Fruit fly (Drosophila melanogaster) whole organism, embryonic: ENCODE data around the gene CG4278.

Experiments used
- CG10959 ChIP-seq: fragments of 200-800 bp; sonication (Bioruptor generic); IDR thresholded peaks from 2 replicates; pipeline ENCODE4 v1.3.6; 2022; ENCODE audit warnings: missing biosample characterization, missing genetic modification characterization
- CG12155 ChIP-seq: fragments of 200-800 bp; sonication (Bioruptor generic); optimal IDR thresholded peaks from 3 replicates; lab custom pipeline; 2016; ENCODE audit warnings: missing biosample characterization, missing genetic modification characterization
- CG12942 ChIP-seq: fragments of 200-800 bp; sonication (Bioruptor generic); optimal IDR thresholded peaks from 3 replicates; lab custom pipeline; 2016; ENCODE audit warnings: missing biosample characterization, missing genetic modification characterization
- CG13123 ChIP-seq: fragments of 200-800 bp; sonication (Bioruptor generic); optimal IDR thresholded peaks from 2 replicates; lab custom pipeline; 2016; ENCODE audit warnings: missing biosample characterization, missing genetic modification characterization
- CG13296 ChIP-seq: fragments of 200-800 bp; sonication (Bioruptor generic); optimal IDR thresholded peaks from 3 replicates; lab custom pipeline; 2018; ENCODE audit warnings: missing biosample characterization, mild to moderate bottlenecking, missing genetic modification characterization
- CG14050 ChIP-seq: fragments of 200-800 bp; sonication (Bioruptor generic); IDR thresholded peaks from 3 replicates; pipeline ENCODE4 v1.3.6; 2022; ENCODE audit warnings: missing biosample characterization, missing genetic modification characterization
- CG14667 ChIP-seq: fragments of 200-800 bp; sonication (Bioruptor generic); IDR thresholded peaks from 2 replicates; pipeline ENCODE4 v1.3.6; 2022; ENCODE audit warnings: missing biosample characterization, missing genetic modification characterization
- CG14860 ChIP-seq: fragments of 200-800 bp; sonication (Bioruptor generic); IDR thresholded peaks from 3 replicates; pipeline ENCODE4 v1.3.6; 2022; ENCODE audit warnings: missing biosample characterization, missing genetic modification characterization; ENCODE audit not compliant: partially characterized antibody
- CG1603 ChIP-seq: fragments of 200-800 bp; sonication (Bioruptor generic); optimal IDR thresholded peaks from 2 replicates; lab custom pipeline; 2019; ENCODE audit warnings: missing biosample characterization, mild to moderate bottlenecking, missing genetic modification characterization, moderate library complexity
- CG17186 ChIP-seq: fragments of 200-800 bp; sonication (Bioruptor generic); optimal IDR thresholded peaks from 3 replicates; lab custom pipeline; 2017; ENCODE audit warnings: missing biosample characterization, missing genetic modification reagents, missing genetic modification characterization
- CG17359 ChIP-seq: fragments of 200-800 bp; sonication (Bioruptor generic); optimal IDR thresholded peaks from 3 replicates; lab custom pipeline; 2018; ENCODE audit warnings: missing biosample characterization, mild to moderate bottlenecking, missing genetic modification characterization, moderate library complexity
- CG31441 ChIP-seq: fragments of 200-800 bp; sonication (Bioruptor generic); IDR thresholded peaks from 2 replicates; pipeline ENCODE4 v1.3.6; 2022; ENCODE audit warnings: missing biosample characterization, missing genetic modification characterization
- CG3163 ChIP-seq: fragments of 200-800 bp; sonication (Bioruptor generic); optimal IDR thresholded peaks from 3 replicates; lab custom pipeline; 2016; ENCODE audit warnings: missing biosample characterization, missing genetic modification characterization
- CG4730 ChIP-seq: fragments of 200-800 bp; sonication (Bioruptor generic); IDR thresholded peaks from 2 replicates; pipeline ENCODE4 v1.3.6; 2022; ENCODE audit warnings: missing biosample characterization, missing genetic modification characterization
- CG6272 ChIP-seq: fragments of 200-800 bp; sonication (Bioruptor generic); IDR thresholded peaks from 2 replicates; pipeline ENCODE4 v1.3.6; 2022; ENCODE audit warnings: missing biosample characterization, missing genetic modification characterization
- CG7271 ChIP-seq: fragments of 200-800 bp; sonication (Bioruptor generic); optimal IDR thresholded peaks from 2 replicates; lab custom pipeline; 2018; ENCODE audit warnings: missing biosample characterization, mild to moderate bottlenecking, missing genetic modification characterization, moderate library complexity
- CG7786 ChIP-seq: fragments of 200-800 bp; sonication (Bioruptor generic); optimal IDR thresholded peaks from 2 replicates; lab custom pipeline; 2016; ENCODE audit warnings: missing biosample characterization, missing genetic modification characterization
- CG7839 ChIP-seq: fragments of 200-800 bp; sonication (Bioruptor generic); optimal IDR thresholded peaks from 3 replicates; lab custom pipeline; 2018; ENCODE audit warnings: missing biosample characterization, mild to moderate bottlenecking, missing genetic modification characterization, moderate library complexity
- CG7987 ChIP-seq: fragments of 200-800 bp; sonication (Bioruptor generic); optimal IDR thresholded peaks from 2 replicates; lab custom pipeline; 2018; ENCODE audit warnings: missing biosample characterization, mild to moderate bottlenecking, missing genetic modification characterization, moderate library complexity
- CG8281 ChIP-seq: fragments of 200-800 bp; sonication (Bioruptor generic); optimal IDR thresholded peaks from 2 replicates; lab custom pipeline; 2018; ENCODE audit warnings: missing biosample characterization, mild to moderate bottlenecking, missing genetic modification characterization, moderate library complexity
- HLH3B ChIP-seq: fragments of 200-800 bp; sonication (Bioruptor generic); IDR thresholded peaks from 2 replicates; pipeline ENCODE4 v1.3.6; 2022; ENCODE audit warnings: missing biosample characterization, missing genetic modification characterization
- Hr51 ChIP-seq, 2 experiments: fragments of 200-800 bp; sonication (Bioruptor generic); optimal IDR thresholded peaks; 2 replicates in 1 of 2; 3 replicates in 1 of 2; lab custom pipeline; 2016 to 2018; ENCODE audit warnings: missing biosample characterization in 2 of 2, missing genetic modification characterization in 2 of 2, mild to moderate bottlenecking in 1 of 2, moderate library complexity in 1 of 2
- Lhr ChIP-seq: fragments of 200-800 bp; sonication (Bioruptor generic); optimal IDR thresholded peaks from 3 replicates; lab custom pipeline; 2017; ENCODE audit warnings: mild to moderate bottlenecking, missing biosample characterization, missing genetic modification reagents, missing genetic modification characterization
- MESR4 ChIP-seq: fragments of 200-800 bp; sonication (Bioruptor generic); optimal IDR thresholded peaks from 2 replicates; lab custom pipeline; 2018; ENCODE audit warnings: missing biosample characterization, mild to moderate bottlenecking, missing genetic modification characterization, moderate library complexity
- Med ChIP-seq: fragments of 200-800 bp; sonication (Bioruptor generic); peaks from one replicate; lab custom pipeline; 2016; ENCODE audit warnings: missing biosample characterization, missing genetic modification characterization, mild to moderate bottlenecking, inconsistent platforms, moderate library complexity
- Mrtf ChIP-seq: fragments of 200-800 bp; sonication (Bioruptor generic); IDR thresholded peaks from 3 replicates; pipeline ENCODE4 v1.3.6; 2022; ENCODE audit warnings: missing biosample characterization, missing genetic modification characterization
- Nf-YB ChIP-seq: fragments of 200-800 bp; sonication (Bioruptor generic); optimal IDR thresholded peaks from 3 replicates; lab custom pipeline; 2019; ENCODE audit warnings: missing biosample characterization, mild to moderate bottlenecking, missing genetic modification characterization, moderate library complexity
- Rfx ChIP-seq: fragments of 200-800 bp; sonication (Bioruptor generic); IDR thresholded peaks from 2 replicates; pipeline ENCODE4 v1.3.6; 2022; ENCODE audit warnings: missing biosample characterization, missing genetic modification characterization
- Side ChIP-seq: fragments of 200-800 bp; sonication (Bioruptor generic); optimal IDR thresholded peaks from 2 replicates; lab custom pipeline; 2016; ENCODE audit warnings: missing biosample characterization, missing genetic modification characterization
- ase ChIP-seq: fragments of 200-800 bp; sonication (Bioruptor generic); IDR thresholded peaks from 3 replicates; pipeline ENCODE4 v1.3.6; 2022; ENCODE audit warnings: missing biosample characterization, missing genetic modification characterization
- ash1 ChIP-seq: fragments of 200-800 bp; sonication (Bioruptor generic); optimal IDR thresholded peaks from 2 replicates; lab custom pipeline; 2018; ENCODE audit warnings: missing biosample characterization, mild to moderate bottlenecking, missing genetic modification characterization
- bigmax ChIP-seq: fragments of 200-800 bp; sonication (Bioruptor generic); optimal IDR thresholded peaks from 2 replicates; lab custom pipeline; 2018; ENCODE audit warnings: missing biosample characterization, mild to moderate bottlenecking, missing genetic modification characterization
- bowl ChIP-seq: fragments of 200-800 bp; sonication (Bioruptor generic); IDR thresholded peaks from 2 replicates; pipeline ENCODE4 v1.3.6; 2022; ENCODE audit warnings: missing biosample characterization, missing genetic modification characterization
- chm ChIP-seq: fragments of 200-800 bp; sonication (Bioruptor generic); IDR thresholded peaks from 2 replicates; pipeline ENCODE4 v1.3.6; 2022; ENCODE audit warnings: missing biosample characterization, missing genetic modification characterization
- dimm ChIP-seq: fragments of 200-800 bp; sonication (Bioruptor generic); IDR thresholded peaks from 2 replicates; pipeline ENCODE4 v1.3.6; 2022; ENCODE audit warnings: missing biosample characterization, missing genetic modification characterization
- dmrt11E ChIP-seq: fragments of 200-800 bp; sonication (Bioruptor generic); optimal IDR thresholded peaks from 3 replicates; lab custom pipeline; 2018; ENCODE audit warnings: missing biosample characterization, mild to moderate bottlenecking, missing genetic modification characterization, moderate library complexity
- eve ChIP-seq, 2 experiments: fragments of >200 bp; optimal IDR thresholded peaks; 2 replicates each; lab custom pipeline; 2017; ENCODE audit warnings: missing biosample characterization in 2 of 2, missing genetic modification characterization in 2 of 2
- gem ChIP-seq: fragments of 200-800 bp; sonication (Bioruptor generic); optimal IDR thresholded peaks from 2 replicates; lab custom pipeline; 2019; ENCODE audit warnings: missing biosample characterization, mild to moderate bottlenecking, missing genetic modification characterization, moderate library complexity
- hth ChIP-seq: fragments of >200 bp; optimal IDR thresholded peaks from 2 replicates; lab custom pipeline; 2017; ENCODE audit warnings: inconsistent platforms
- luna ChIP-seq: fragments of 200-800 bp; sonication (Bioruptor generic); optimal IDR thresholded peaks from 2 replicates; lab custom pipeline; 2016; ENCODE audit warnings: missing biosample characterization, missing genetic modification characterization
- nau ChIP-seq: fragments of 200-800 bp; sonication (Bioruptor generic); optimal IDR thresholded peaks from 3 replicates; lab custom pipeline; 2017; ENCODE audit warnings: missing biosample characterization, mild to moderate bottlenecking, missing genetic modification characterization, missing genetic modification reagents
- pb ChIP-seq: fragments of 200-800 bp; sonication (Bioruptor generic); optimal IDR thresholded peaks from 3 replicates; lab custom pipeline; 2016; ENCODE audit warnings: missing biosample characterization, missing genetic modification characterization
- pros ChIP-seq: fragments of 200-800 bp; sonication (Bioruptor generic); optimal IDR thresholded peaks from 3 replicates; lab custom pipeline; 2019; ENCODE audit warnings: missing biosample characterization, mild to moderate bottlenecking, missing genetic modification characterization, moderate library complexity
- pum ChIP-seq: fragments of 200-800 bp; sonication (Bioruptor generic); optimal IDR thresholded peaks from 2 replicates; lab custom pipeline; 2016; ENCODE audit warnings: missing biosample characterization, missing genetic modification characterization
- ro ChIP-seq: fragments of 200-800 bp; sonication (Bioruptor generic); IDR thresholded peaks from 2 replicates; pipeline ENCODE4 v1.3.6; 2022; ENCODE audit warnings: missing biosample characterization, missing genetic modification characterization
- run ChIP-seq: fragments of 200-800 bp; sonication (Bioruptor generic); optimal IDR thresholded peaks from 3 replicates; lab custom pipeline; 2018; ENCODE audit warnings: missing biosample characterization, mild to moderate bottlenecking, missing genetic modification characterization
- trh ChIP-seq: fragments of 200-800 bp; sonication (Bioruptor generic); optimal IDR thresholded peaks from 2 replicates; lab custom pipeline; 2016; ENCODE audit warnings: missing biosample characterization, missing genetic modification characterization
- zen ChIP-seq: fragments of 200-800 bp; sonication (Bioruptor generic); optimal IDR thresholded peaks from 3 replicates; lab custom pipeline; 2018; ENCODE audit warnings: missing biosample characterization, mild to moderate bottlenecking, missing genetic modification characterization, moderate library complexity
- zfh2 ChIP-seq: fragments of 200-800 bp; sonication (Bioruptor generic); optimal IDR thresholded peaks from 2 replicates; lab custom pipeline; 2016; ENCODE audit warnings: missing biosample characterization, missing genetic modification characterization

Gene CG4278

DNA sequence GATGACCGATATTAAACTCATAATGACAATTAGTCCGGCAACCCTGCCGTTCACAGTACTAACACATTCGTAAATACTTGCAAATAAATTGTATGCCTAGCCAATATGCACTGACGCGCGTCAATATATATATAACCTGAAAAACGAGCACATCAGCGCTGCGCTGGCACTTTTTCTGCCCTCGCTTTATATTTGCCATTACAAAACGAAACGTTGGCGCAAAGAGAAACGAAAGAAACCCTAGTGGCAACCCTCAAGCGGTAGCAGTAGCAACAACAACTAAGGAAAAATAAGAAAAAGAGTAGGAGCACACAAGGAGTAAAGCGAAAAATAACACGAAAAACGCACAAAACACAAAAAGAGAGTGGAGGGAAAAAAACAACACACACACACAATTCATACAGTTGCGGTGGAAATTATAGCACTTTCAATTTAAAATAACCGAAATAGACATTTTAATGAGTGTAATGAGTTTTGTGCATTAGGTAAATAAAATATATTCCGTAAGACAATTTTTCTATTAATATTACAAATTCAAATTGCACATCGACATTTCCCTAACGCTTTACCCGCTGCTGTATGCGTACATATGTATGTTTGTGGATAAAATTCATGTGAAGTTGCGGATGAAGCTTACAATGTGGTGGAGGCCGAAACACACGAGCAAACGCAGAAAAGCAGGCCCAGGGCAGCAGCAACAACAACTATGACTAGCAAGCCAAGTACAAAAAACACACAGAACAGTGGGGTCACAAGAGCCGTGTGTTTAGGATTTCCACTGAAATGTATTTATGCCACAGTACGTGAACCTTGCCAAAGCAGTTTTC is 24.1 kb downstream of the CG4278 start (continued):
- TF ChIP-seq CG13296 (GFP tag; lab: Kevin White, UChicago) (peak; percentile 99), dmrt11E (tag; lab: Kevin White, UChicago) (peak; percentile 99), CG10959 (peak; percentile 98), Rfx (GFP tag; lab: Robert Waterston, UW) (peak; percentile 99), pb (GFP tag; lab: Kevin White, UChicago) (peak; percentile 95), gem (tag; lab: Kevin White, UChicago) (peak; percentile 100), CG4730 (GFP tag; lab: Robert Waterston, UW) (peak; percentile 98), Hr51 (GFP tag; optimal IDR thresholded peaks at IDR 0.05; lab: Kevin White, UChicago) (peak; percentile 99), nau (GFP tag; lab: Kevin White, UChicago) (peak; percentile 99), eve (GFP tag; optimal IDR thresholded peaks at IDR 0.05; lab: Kevin White, UChicago) (peak; percentile 76 to 100), chm (GFP tag; lab: Robert Waterston, UW) (peak; percentile 99), CG14050 (GFP tag; lab: Robert Waterston, UW) (peak; percentile 99), CG3163 (GFP tag; lab: Kevin White, UChicago) (peak; percentile 89), CG12942 (GFP tag; lab: Kevin White, UChicago) (peak; percentile 98), ash1 (GFP tag; lab: Kevin White, UChicago) (peak; percentile 97), HLH3B (GFP tag; lab: Robert Waterston, UW) (peak; percentile 99), zen (peak; percentile 98), MESR4 (GFP tag; lab: Kevin White, UChicago) (peak; percentile 85), CG31441 (GFP tag; lab: Robert Waterston, UW) (peak; percentile 96), luna (GFP tag; lab: Kevin White, UChicago) (peak; percentile 90), CG1603 (tag; lab: Kevin White, UChicago) (peak; percentile 99), CG13123 (GFP tag; lab: Kevin White, UChicago) (peak; percentile 97), ro (GFP tag; lab: Robert Waterston, UW) (peak; percentile 96), ase (peak; percentile 98), dimm (GFP tag; lab: Robert Waterston, UW) (peak; percentile 97), zfh2 (GFP tag; lab: Kevin White, UChicago) (peak; percentile 96), trh (GFP tag; lab: Kevin White, UChicago) (peak; percentile 97), pros (GFP tag; lab: Kevin White, UChicago) (peak; percentile 89), bigmax (peak; percentile 68), CG12155 (GFP tag; lab: Kevin White, UChicago) (peak; percentile 97), Side (peak; percentile 99), Med (GFP tag; lab: Kevin White, UChicago) (peak; percentile 100), Mrtf (GFP tag; lab: Robert Waterston, UW) (peak; percentile 99), CG14667 (GFP tag; lab: Robert Waterston, UW) (peak; percentile 97), CG7839 (peak; percentile 100), run (peak; percentile 99), CG14860 (GFP tag; lab: Robert Waterston, UW) (0 out of 3 replicates have a peak, but pooled peaks have one; percentile 14), CG7271 (tag; lab: Kevin White, UChicago) (peak; percentile 94), CG8281 (peak; percentile 95), hth (no peak), Lhr (peak; percentile 95), pum (peak; percentile 98), bowl (GFP tag; lab: Robert Waterston, UW) (peak; percentile 98), CG17186 (GFP tag; lab: Kevin White, UChicago) (peak; percentile 93), CG6272 (GFP tag; lab: Robert Waterston, UW) (peak; percentile 97), CG7786 (GFP tag; lab: Kevin White, UChicago) (peak; percentile 97), CG17359 (tag; lab: Kevin White, UChicago) (peak; percentile 99), Nf-YB (peak; percentile 91), CG7987 (GFP tag; lab: Kevin White, UChicago) (peak; percentile 97)
